Worm (Caenorhabditis elegans) whole organism, L4 larva: Measurements from ENCODE around the gene pzf-1.

Experiments
- F26F4.8 ChIP-seq: fragments of 200-800 bp; sonication (Bioruptor generic); conservative IDR thresholded peaks from 2 replicates; pipeline ENCODE4 v1.3.6; 2022; ENCODE audit warnings: missing genetic modification characterization, missing compliant biosample characterization
- egl-43 ChIP-seq: fragments of 200-800 bp; sonication (Bioruptor generic); IDR thresholded peaks from 2 replicates; pipeline ENCODE4 v1.3.6; 2022; ENCODE audit warnings: missing genetic modification reagents, missing genetic modification characterization, missing compliant biosample characterization
- nhr-6 ChIP-seq: fragments of 150-350 bp; optimal IDR thresholded peaks from 2 replicates; lab custom pipeline; 2014; ENCODE audit warnings: missing biosample characterization, missing genetic modification characterization
- nhr-76 ChIP-seq: fragments of 150-350 bp; optimal IDR thresholded peaks from 2 replicates; lab custom pipeline; 2014; ENCODE audit warnings: missing biosample characterization, missing genetic modification characterization

DNA sequence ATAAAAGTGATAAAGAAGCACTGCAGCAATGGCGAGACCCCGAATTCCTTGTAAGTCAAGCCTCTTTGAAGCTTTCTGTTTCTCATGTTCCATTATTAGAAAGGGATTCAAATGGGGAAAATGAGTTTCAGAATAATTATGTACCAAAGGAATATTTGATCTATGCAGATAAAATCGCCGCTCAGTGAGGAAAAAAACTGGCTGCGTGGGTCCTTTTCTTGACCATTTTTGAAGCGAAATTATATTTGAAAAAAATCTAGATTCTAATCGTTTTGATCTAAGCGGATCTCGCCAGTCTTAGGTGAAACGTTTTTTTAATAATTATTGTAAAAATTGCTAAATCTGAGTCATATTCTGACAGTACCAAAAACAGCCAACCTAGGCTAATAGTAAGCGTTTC lies 43.5 kb downstream of the pzf-1 start, which contains the start of gene oac-42:
- no peak for TF ChIP-seq nhr-6
- no peak for TF ChIP-seq F26F4.8 (GFP tag; lab: Robert Waterston, UW)
- TF ChIP-seq nhr-76 (tag; lab: Kevin White, UChicago) = no peak
- TF ChIP-seq egl-43 (GFP tag; lab: Robert Waterston, UW) = no peak
